Fruit fly (Drosophila melanogaster): Measurements from ENCODE around the gene CG45072.

Gene CG45072

dm6 chr3R:30076088-30076487 lies 47.0 kb downstream of the CG45072 start (continued):
- TF ChIP-seq Sox15 (GFP tag; optimal IDR thresholded peaks at IDR 0.05), result peak; percentile 39
- TF ChIP-seq Ets96B (tag; optimal IDR thresholded peaks at IDR 0.05), result peak; percentile 37
- peak; percentile 63; the same call in 2 of the 3 replicates for TF ChIP-seq eg (GFP tag; IDR thresholded peaks at IDR 0.05)
- peak; percentile 20 to 53 for TF ChIP-seq salr (GFP tag; optimal IDR thresholded peaks at IDR 0.05)
- no peak for TF ChIP-seq CG16779 (tag; optimal IDR thresholded peaks at IDR 0.05)
- TF ChIP-seq CG15336 (GFP tag; IDR thresholded peaks at IDR 0.05), result peak; percentile 74
- peak; percentile 51 for TF ChIP-seq Sox102F (GFP tag; optimal IDR thresholded peaks at IDR 0.05)
- peak; percentile 76 for TF ChIP-seq CG6163 (GFP tag; IDR thresholded peaks at IDR 0.05)
- peak; percentile 63 for TF ChIP-seq net (GFP tag; optimal IDR thresholded peaks at IDR 0.05)
- TF ChIP-seq svp (GFP tag), result peak; percentile 75
- peak; percentile 55; the same call in 2 of the 3 replicates for TF ChIP-seq CG8119 (GFP tag; IDR thresholded peaks at IDR 0.05)
- peak; percentile 68 for TF ChIP-seq CG31627 (GFP tag; optimal IDR thresholded peaks at IDR 0.05)
- TF ChIP-seq dac (GFP tag; optimal IDR thresholded peaks at IDR 0.05), result peak; percentile 56
- TF ChIP-seq CG32006 (GFP tag; optimal IDR thresholded peaks at IDR 0.05), result peak; percentile 80
- peak; percentile 36 for TF ChIP-seq spab (GFP tag; optimal IDR thresholded peaks at IDR 0.05)
- peak; percentile 71 for TF ChIP-seq CG10631 (GFP tag; optimal IDR thresholded peaks at IDR 0.05)
- peak; percentile 36 for TF ChIP-seq CG11762 (GFP tag; optimal IDR thresholded peaks at IDR 0.05; ENCODE audit: insufficient read depth)
- TF ChIP-seq CG34406 (GFP tag; optimal IDR thresholded peaks at IDR 0.05), result peak; percentile 48
- TF ChIP-seq CG10669 (GFP tag; optimal IDR thresholded peaks at IDR 0.05), result peak; percentile 49
- TF ChIP-seq CG6792 (GFP tag; optimal IDR thresholded peaks at IDR 0.05), result peak; percentile 74
- peak; percentile 46 for TF ChIP-seq fd59A (GFP tag; optimal IDR thresholded peaks at IDR 0.05)
- peak; percentile 3 for TF ChIP-seq dsx (GFP tag; optimal IDR thresholded peaks at IDR 0.05; ENCODE audit: poor library complexity, severe bottlenecking)
- TF ChIP-seq Met (GFP tag; optimal IDR thresholded peaks at IDR 0.05), result peak; percentile 61
- peak; percentile 73 for TF ChIP-seq pdm3 (GFP tag; optimal IDR thresholded peaks at IDR 0.05)

Measured in whole organism, prepupa.